Fruit fly (Drosophila melanogaster): ENCODE results near the gene rdgB.

- TF ChIP-seq pan (optimal IDR thresholded peaks at IDR 0.05) = no peak
- TF ChIP-seq CG8478 (optimal IDR thresholded peaks at IDR 0.05) = no peak
Measured at dm6 chrX:13822753-13823152, 60.2 kb downstream of the rdgB start, which contains the start of gene Nup93-1.

Measured in whole organism.